Fruit fly (Drosophila melanogaster): ENCODE data around the gene CG17803.

The CG17803 gene

dm6 chr3R:17825806-17826583 is 24.7 kb upstream of the CG17803 start:
- TF ChIP-seq rgr (GFP tag; optimal IDR thresholded peaks at IDR 0.05): peak; percentile 34
- TF ChIP-seq Abd-B (GFP tag; optimal IDR thresholded peaks at IDR 0.05): no peak
- no peak for TF ChIP-seq dsf (GFP tag; optimal IDR thresholded peaks at IDR 0.05; ENCODE audit: borderline replicate concordance)
- TF ChIP-seq h (GFP tag; optimal IDR thresholded peaks at IDR 0.05): peak; percentile 37
- TF ChIP-seq dmrt93B (GFP tag; optimal IDR thresholded peaks at IDR 0.05): peak; percentile 59
- TF ChIP-seq ey (GFP tag; optimal IDR thresholded peaks at IDR 0.05): peak; percentile 20
- TF ChIP-seq OdsH (GFP tag; optimal IDR thresholded peaks at IDR 0.05): peak; percentile 66
- peak; percentile 73 for TF ChIP-seq Sp1 (GFP tag; optimal IDR thresholded peaks at IDR 0.05)
- TF ChIP-seq usp (GFP tag; optimal IDR thresholded peaks at IDR 0.05): no peak
- no peak for TF ChIP-seq Myc (optimal IDR thresholded peaks at IDR 0.05)
- TF ChIP-seq psq (GFP tag; optimal IDR thresholded peaks at IDR 0.05): peak; percentile 68
- no peak for TF ChIP-seq CG9705 (GFP tag; optimal IDR thresholded peaks at IDR 0.05)
- peak; percentile 79 for TF ChIP-seq HLH106 (tag; optimal IDR thresholded peaks at IDR 0.05)
- peak; percentile 23 for TF ChIP-seq br (GFP tag; optimal IDR thresholded peaks at IDR 0.05)
- TF ChIP-seq woc (GFP tag; optimal IDR thresholded peaks at IDR 0.05): peak; percentile 42
- TF ChIP-seq fru (GFP tag; optimal IDR thresholded peaks at IDR 0.05): peak; percentile 35
- no peak for TF ChIP-seq Rel (GFP tag; optimal IDR thresholded peaks at IDR 0.05)
- TF ChIP-seq Rel (tag; optimal IDR thresholded peaks at IDR 0.05): no peak
- no peak for TF ChIP-seq Dfd (GFP tag; optimal IDR thresholded peaks at IDR 0.05)
- no peak for TF ChIP-seq Hr78 (GFP tag; optimal IDR thresholded peaks at IDR 0.05)
- TF ChIP-seq foxo (GFP tag; optimal IDR thresholded peaks at IDR 0.05): peak in 1 of 2 experiments; percentile 74

- TF ChIP-seq Vsx2 (GFP tag; optimal IDR thresholded peaks at IDR 0.05; ENCODE audit: partially characterized antibody): no peak
- TF ChIP-seq CrebA (GFP tag; optimal IDR thresholded peaks at IDR 0.05; ENCODE audit: borderline replicate concordance): no peak
- no peak for TF ChIP-seq foxo (GFP tag; optimal IDR thresholded peaks at IDR 0.05)
- no peak for TF ChIP-seq dl (GFP tag; optimal IDR thresholded peaks at IDR 0.05; ENCODE audit: insufficient read depth in 1 of 2, partially characterized antibody in 2 of 2)
- TF ChIP-seq Mio (GFP tag; optimal IDR thresholded peaks at IDR 0.05): no peak
- TF ChIP-seq sage (GFP tag; optimal IDR thresholded peaks at IDR 0.05): no peak
- no peak for TF ChIP-seq pan (optimal IDR thresholded peaks at IDR 0.05)
- no peak for TF ChIP-seq Hnf4 (GFP tag; optimal IDR thresholded peaks at IDR 0.05)
- no peak for TF ChIP-seq N (GFP tag; optimal IDR thresholded peaks at IDR 0.05)
- TF ChIP-seq Dfd (GFP tag; optimal IDR thresholded peaks at IDR 0.05): no peak
- TF ChIP-seq Hr83 (GFP tag; optimal IDR thresholded peaks at IDR 0.05; ENCODE audit: poor library complexity, severe bottlenecking): no peak
- TF ChIP-seq HLH106 (tag; optimal IDR thresholded peaks at IDR 0.05): no peak
- no peak for TF ChIP-seq tai (GFP tag; optimal IDR thresholded peaks at IDR 0.05)
- no peak for TF ChIP-seq lola (GFP tag; optimal IDR thresholded peaks at IDR 0.05)
- no peak for TF ChIP-seq Myc (optimal IDR thresholded peaks at IDR 0.05)
- no peak for TF ChIP-seq usp (GFP tag; optimal IDR thresholded peaks at IDR 0.05)
- no peak for TF ChIP-seq fru (GFP tag; optimal IDR thresholded peaks at IDR 0.05)
- TF ChIP-seq psq (GFP tag; optimal IDR thresholded peaks at IDR 0.05): no peak
These were observed 20.4 kb upstream of the CG17803 start for dm6 chr3R:17821744-17822143.

- TF ChIP-seq woc (GFP tag; optimal IDR thresholded peaks at IDR 0.05) (no peak), Rel (GFP tag; optimal IDR thresholded peaks at IDR 0.05) (no peak), Rel (tag; optimal IDR thresholded peaks at IDR 0.05) (no peak), Abd-B (GFP tag; optimal IDR thresholded peaks at IDR 0.05) (no peak), Jra (GFP tag; optimal IDR thresholded peaks at IDR 0.05) (no peak), lola (GFP tag; optimal IDR thresholded peaks at IDR 0.05) (no peak), sage (GFP tag; optimal IDR thresholded peaks at IDR 0.05) (no peak), CrebA (GFP tag; optimal IDR thresholded peaks at IDR 0.05; ENCODE audit: borderline replicate concordance) (no peak), sv (GFP tag; optimal IDR thresholded peaks at IDR 0.05) (no peak), fru (GFP tag; optimal IDR thresholded peaks at IDR 0.05) (peak; percentile 4), h (GFP tag; optimal IDR thresholded peaks at IDR 0.05) (no peak), foxo (GFP tag; optimal IDR thresholded peaks at IDR 0.05) (peak in 1 of 2 experiments; percentile 19)
These were observed 17.5 kb upstream of the CG17803 start for dm6 chr3R:17818803-17819202.

Data from whole organism, wandering third instar larva.